Worm (Caenorhabditis elegans): ENCODE measurements around the gene cpi-1.

cpi-1 gene

ce11 chrIV:6099770-6100169 is 6.3 kb upstream of the cpi-1 start:
- TF ChIP-seq klf-2 (GFP tag; conservative IDR thresholded peaks at IDR 0.05): no peak
- TF ChIP-seq tab-1 (GFP tag; IDR thresholded peaks at IDR 0.05): no peak
- no peak for TF ChIP-seq ztf-23 (GFP tag; IDR thresholded peaks at IDR 0.05)
- no peak for TF ChIP-seq ztf-29 (GFP tag; IDR thresholded peaks at IDR 0.05)
- TF ChIP-seq flt-1 (GFP tag; IDR thresholded peaks at IDR 0.05): no peak
- TF ChIP-seq cog-1 (tag; optimal IDR thresholded peaks at IDR 0.05): no peak
- TF ChIP-seq T22C8.4 (GFP tag; IDR thresholded peaks at IDR 0.05): no peak
- no peak for TF ChIP-seq ref-1 (GFP tag; conservative IDR thresholded peaks at IDR 0.05)
- TF ChIP-seq med-1 (GFP tag; optimal IDR thresholded peaks at IDR 0.05; ENCODE audit: insufficient read depth): no peak

- peak; percentile 54; the same call in 1 of the 2 replicates for TF ChIP-seq flt-1 (GFP tag; IDR thresholded peaks at IDR 0.05)
- no peak for TF ChIP-seq klf-2 (GFP tag; conservative IDR thresholded peaks at IDR 0.05)
- no peak for TF ChIP-seq tab-1 (GFP tag; IDR thresholded peaks at IDR 0.05)
- peak; percentile 77 for TF ChIP-seq cog-1 (tag; optimal IDR thresholded peaks at IDR 0.05)
- TF ChIP-seq ztf-29 (GFP tag; IDR thresholded peaks at IDR 0.05): no peak
Observed at ce11 chrIV:6097040-6097928, 3.8 kb upstream of the cpi-1 start.

DNA sequence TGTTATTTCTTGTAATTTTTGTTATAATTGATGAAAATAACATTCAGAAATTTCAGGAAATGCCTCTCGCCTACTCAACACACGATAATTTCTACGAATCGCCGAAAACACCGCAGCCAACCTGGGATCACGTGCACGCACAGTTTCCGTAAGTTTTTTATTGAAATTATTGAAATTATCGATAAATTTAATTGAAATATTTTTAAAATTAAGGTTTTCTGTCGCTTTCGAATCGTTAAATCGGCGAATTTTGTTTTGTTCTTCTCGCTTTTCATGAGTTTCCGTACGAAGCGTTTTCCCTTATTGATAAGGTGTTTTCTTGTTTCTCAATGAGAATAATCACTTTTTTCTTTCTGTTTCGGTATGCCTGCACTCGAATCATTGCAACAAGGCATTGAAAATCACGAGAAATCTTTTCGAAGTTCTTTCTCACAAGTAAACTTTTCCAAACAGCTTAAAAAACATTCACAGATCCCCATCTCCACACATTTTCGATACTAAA is 1.9 kb upstream of the cpi-1 start, which contains the start of gene lag-1:
TSS of gene lag-1 (plus strand) at position 51 of the 502 bp plus-strand sequence.
- TF ChIP-seq T22C8.4 (GFP tag; IDR thresholded peaks at IDR 0.05) (no peak), cog-1 (tag; optimal IDR thresholded peaks at IDR 0.05) (no peak), flt-1 (GFP tag; IDR thresholded peaks at IDR 0.05) (no peak), med-1 (GFP tag; optimal IDR thresholded peaks at IDR 0.05; ENCODE audit: insufficient read depth) (no peak), ztf-29 (GFP tag; IDR thresholded peaks at IDR 0.05) (no peak), klf-2 (GFP tag; conservative IDR thresholded peaks at IDR 0.05) (no peak), ref-1 (GFP tag; conservative IDR thresholded peaks at IDR 0.05) (no peak), ztf-23 (GFP tag; IDR thresholded peaks at IDR 0.05) (no peak), tab-1 (GFP tag; IDR thresholded peaks at IDR 0.05) (no peak)

ce11 chrIV:6094315-6094606 is 781 bp upstream of the cpi-1 start:
- TF ChIP-seq klf-2 (GFP tag; conservative IDR thresholded peaks at IDR 0.05): no peak
- TF ChIP-seq med-1 (GFP tag; optimal IDR thresholded peaks at IDR 0.05; ENCODE audit: insufficient read depth): no peak
- TF ChIP-seq ref-1 (GFP tag; conservative IDR thresholded peaks at IDR 0.05): no peak
- TF ChIP-seq ztf-23 (GFP tag; IDR thresholded peaks at IDR 0.05): no peak
- no peak for TF ChIP-seq flt-1 (GFP tag; IDR thresholded peaks at IDR 0.05)
- TF ChIP-seq cog-1 (tag; optimal IDR thresholded peaks at IDR 0.05): no peak

ce11 chrIV:6092313-6092712 is 1.2 kb downstream of the cpi-1 start, which contains the start of gene K08B4.7:
TSS of gene K08B4.7 (minus strand) at chrIV:6092413.
- no peak for TF ChIP-seq ztf-29 (GFP tag; IDR thresholded peaks at IDR 0.05)
- TF ChIP-seq klf-2 (GFP tag; conservative IDR thresholded peaks at IDR 0.05): no peak

ce11 chrIV:6086479-6086878 is 7.0 kb downstream of the cpi-1 start:
- TF ChIP-seq ztf-29 (GFP tag; IDR thresholded peaks at IDR 0.05) (no peak), ref-1 (GFP tag; conservative IDR thresholded peaks at IDR 0.05) (no peak), tab-1 (GFP tag; IDR thresholded peaks at IDR 0.05) (no peak), ztf-23 (GFP tag; IDR thresholded peaks at IDR 0.05) (no peak), med-1 (GFP tag; optimal IDR thresholded peaks at IDR 0.05; ENCODE audit: insufficient read depth) (no peak)

DNA sequence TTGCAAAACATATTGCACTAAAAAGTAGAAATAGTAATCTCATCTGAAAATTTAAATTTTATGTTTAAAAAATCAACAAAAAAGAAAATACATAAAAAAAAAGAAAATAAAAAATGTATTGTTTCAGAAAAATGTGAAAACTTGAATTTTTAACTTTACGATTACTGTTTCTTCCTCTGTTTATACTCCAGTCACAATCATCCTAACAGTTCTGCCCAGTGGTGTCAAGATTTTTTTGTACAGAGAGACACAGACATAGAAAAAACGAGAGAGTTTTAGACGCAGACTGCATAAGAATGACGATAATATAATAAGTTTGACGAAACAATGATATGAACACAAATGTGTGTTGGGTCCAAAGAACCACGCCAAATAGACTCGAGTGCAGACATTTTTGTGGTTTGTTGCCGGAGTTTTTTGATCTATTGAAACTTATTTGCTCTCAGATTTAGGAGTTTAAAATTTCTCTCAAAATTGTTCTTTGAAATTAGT is 9.9 kb downstream of the cpi-1 start, which contains the start of gene ugt-20:
TSS of gene ugt-20 (minus strand) at position 51 of the 492 bp plus-strand sequence.
- TF ChIP-seq ref-1 (GFP tag; conservative IDR thresholded peaks at IDR 0.05): no peak
- no peak for TF ChIP-seq T22C8.4 (GFP tag; IDR thresholded peaks at IDR 0.05)
- TF ChIP-seq ztf-29 (GFP tag; IDR thresholded peaks at IDR 0.05): no peak
- TF ChIP-seq cog-1 (tag; optimal IDR thresholded peaks at IDR 0.05): no peak
- TF ChIP-seq tab-1 (GFP tag; IDR thresholded peaks at IDR 0.05): no peak
- no peak for TF ChIP-seq flt-1 (GFP tag; IDR thresholded peaks at IDR 0.05)
- no peak for TF ChIP-seq med-1 (GFP tag; optimal IDR thresholded peaks at IDR 0.05; ENCODE audit: insufficient read depth)

- no peak for TF ChIP-seq ztf-23 (GFP tag; IDR thresholded peaks at IDR 0.05)
- no peak for TF ChIP-seq tab-1 (GFP tag; IDR thresholded peaks at IDR 0.05)
- TF ChIP-seq flt-1 (GFP tag; IDR thresholded peaks at IDR 0.05): no peak
- TF ChIP-seq ztf-29 (GFP tag; IDR thresholded peaks at IDR 0.05): no peak
- no peak for TF ChIP-seq med-1 (GFP tag; optimal IDR thresholded peaks at IDR 0.05; ENCODE audit: insufficient read depth)
- no peak for TF ChIP-seq klf-2 (GFP tag; conservative IDR thresholded peaks at IDR 0.05)
- TF ChIP-seq T22C8.4 (GFP tag; IDR thresholded peaks at IDR 0.05): no peak
- no peak for TF ChIP-seq ref-1 (GFP tag; conservative IDR thresholded peaks at IDR 0.05)
- TF ChIP-seq cog-1 (tag; optimal IDR thresholded peaks at IDR 0.05): no peak
Observed at ce11 chrIV:6079925-6080324, 13.6 kb downstream of the cpi-1 start, which contains the start of gene ugt-19. TSS of gene ugt-19 (minus strand) at chrIV:6079952.

- TF ChIP-seq flt-1 (GFP tag; IDR thresholded peaks at IDR 0.05): no peak
- TF ChIP-seq cog-1 (tag; optimal IDR thresholded peaks at IDR 0.05): no peak
- no peak for TF ChIP-seq klf-2 (GFP tag; conservative IDR thresholded peaks at IDR 0.05)
- no peak for TF ChIP-seq tab-1 (GFP tag; IDR thresholded peaks at IDR 0.05)
- TF ChIP-seq ztf-23 (GFP tag; IDR thresholded peaks at IDR 0.05): no peak
- no peak for TF ChIP-seq T22C8.4 (GFP tag; IDR thresholded peaks at IDR 0.05)
- no peak for TF ChIP-seq med-1 (GFP tag; optimal IDR thresholded peaks at IDR 0.05; ENCODE audit: insufficient read depth)
Observed at ce11 chrIV:6076128-6076527, 17.4 kb downstream of the cpi-1 start, which contains the start of gene cpg-20. TSS of gene cpg-20 (minus strand) at chrIV:6076228.

ce11 chrIV:6071026-6071425 is 22.5 kb downstream of the cpi-1 start:
- TF ChIP-seq klf-2 (GFP tag; conservative IDR thresholded peaks at IDR 0.05): no peak
- no peak for TF ChIP-seq med-1 (GFP tag; optimal IDR thresholded peaks at IDR 0.05; ENCODE audit: insufficient read depth)
- TF ChIP-seq flt-1 (GFP tag; IDR thresholded peaks at IDR 0.05): no peak
- TF ChIP-seq ztf-29 (GFP tag; IDR thresholded peaks at IDR 0.05): no peak
- no peak for TF ChIP-seq T22C8.4 (GFP tag; IDR thresholded peaks at IDR 0.05)
- no peak for TF ChIP-seq ref-1 (GFP tag; conservative IDR thresholded peaks at IDR 0.05)
- no peak for TF ChIP-seq ztf-23 (GFP tag; IDR thresholded peaks at IDR 0.05)
- no peak for TF ChIP-seq cog-1 (tag; optimal IDR thresholded peaks at IDR 0.05)
- no peak for TF ChIP-seq tab-1 (GFP tag; IDR thresholded peaks at IDR 0.05)

Measured in whole organism, midembryonic.